Fruit fly (Drosophila melanogaster) whole organism, embryonic: ENCODE data around the gene CG3149.

Experiments
- Abd-B ChIP-seq: fragments of 200-800 bp; sonication (Bioruptor generic); optimal IDR thresholded peaks from 2 replicates; lab custom pipeline; 2018; ENCODE audit warnings: missing biosample characterization, mild to moderate bottlenecking, missing genetic modification characterization, moderate library complexity
- BEAF-32 ChIP-seq: fragments of 200-800 bp; sonication (Bioruptor generic); optimal IDR thresholded peaks from 3 replicates; lab custom pipeline; 2017; ENCODE audit warnings: missing biosample characterization, missing genetic modification characterization, mild to moderate bottlenecking, moderate library complexity, missing genetic modification reagents
- CG12299 ChIP-seq: fragments of 200-800 bp; sonication (Bioruptor generic); optimal IDR thresholded peaks from 2 replicates; lab custom pipeline; 2018; ENCODE audit warnings: missing biosample characterization, mild to moderate bottlenecking, missing genetic modification characterization
- CG13424 ChIP-seq: fragments of 200-800 bp; sonication (Bioruptor generic); optimal IDR thresholded peaks from 2 replicates; lab custom pipeline; 2019; ENCODE audit warnings: missing biosample characterization, mild to moderate bottlenecking, missing genetic modification characterization, moderate library complexity
- CG1647 ChIP-seq: fragments of 200-800 bp; sonication (Bioruptor generic); optimal IDR thresholded peaks from 3 replicates; lab custom pipeline; 2016; ENCODE audit warnings: missing biosample characterization, missing genetic modification characterization
- CG16815 ChIP-seq: fragments of 200-800 bp; sonication (Bioruptor generic); optimal IDR thresholded peaks from 3 replicates; lab custom pipeline; 2017; ENCODE audit warnings: missing biosample characterization, mild to moderate bottlenecking, missing genetic modification characterization
- CG17361 ChIP-seq: fragments of 200-800 bp; sonication (Bioruptor generic); IDR thresholded peaks from 3 replicates; pipeline ENCODE4 v1.3.6; 2022; ENCODE audit warnings: missing biosample characterization, missing genetic modification characterization
- CG34376 ChIP-seq: fragments of 200-800 bp; sonication (Bioruptor generic); optimal IDR thresholded peaks from 2 replicates; lab custom pipeline; 2018; ENCODE audit warnings: missing biosample characterization, mild to moderate bottlenecking, missing genetic modification characterization
- CG3847 ChIP-seq: fragments of 200-800 bp; sonication (Bioruptor generic); IDR thresholded peaks from 2 replicates; pipeline ENCODE4 v1.3.6; 2022; ENCODE audit warnings: missing biosample characterization, missing genetic modification characterization
- CG8359 ChIP-seq: fragments of 200-800 bp; sonication (Bioruptor generic); optimal IDR thresholded peaks from 2 replicates; lab custom pipeline; 2017; ENCODE audit warnings: missing biosample characterization, mild to moderate bottlenecking, missing genetic modification characterization, borderline replicate concordance
- CG8765 ChIP-seq: fragments of 200-800 bp; sonication (Bioruptor generic); IDR thresholded peaks from 2 replicates; pipeline ENCODE4 v1.3.6; 2022; ENCODE audit warnings: missing biosample characterization, missing genetic modification characterization
- D19B ChIP-seq: fragments of 200-800 bp; sonication (Bioruptor generic); optimal IDR thresholded peaks from 2 replicates; lab custom pipeline; 2017; ENCODE audit warnings: missing biosample characterization, mild to moderate bottlenecking, missing genetic modification characterization
- Dbx ChIP-seq: fragments of 200-800 bp; sonication (Bioruptor generic); IDR thresholded peaks from 3 replicates; pipeline ENCODE4 v1.3.6; 2022; ENCODE audit warnings: missing biosample characterization, missing genetic modification characterization
- Dek ChIP-seq: fragments of 200-800 bp; sonication (Bioruptor generic); optimal IDR thresholded peaks from 3 replicates; lab custom pipeline; 2019; ENCODE audit warnings: missing biosample characterization, mild to moderate bottlenecking, missing genetic modification characterization, moderate library complexity
- Dll ChIP-seq: fragments of 200-800 bp; sonication (Bioruptor generic); IDR thresholded peaks from 4 replicates; pipeline ENCODE4 v1.3.6; 2022; ENCODE audit warnings: missing biosample characterization, missing genetic modification characterization; ENCODE audit not compliant: partially characterized antibody
- E2f1 ChIP-seq: fragments of 200-800 bp; sonication (Bioruptor generic); IDR thresholded peaks from 2 replicates; pipeline ENCODE4 v1.3.6; 2022; ENCODE audit warnings: missing biosample characterization, missing genetic modification characterization
- Eip74EF ChIP-seq, 2 experiments: fragments of 200-800 bp in 1 of 2; fragments of >200 bp in 1 of 2; sonication (Bioruptor generic) in 1 of 2; optimal IDR thresholded peaks; 2 replicates each; lab custom pipeline; 2017 to 2019; ENCODE audit warnings: missing biosample characterization in 2 of 2, missing genetic modification characterization in 2 of 2, mild to moderate bottlenecking in 1 of 2, moderate library complexity in 1 of 2
- Fer1 ChIP-seq: fragments of 200-800 bp; sonication (Bioruptor generic); optimal IDR thresholded peaks from 2 replicates; lab custom pipeline; 2017; ENCODE audit warnings: missing biosample characterization, mild to moderate bottlenecking, missing genetic modification characterization
- Fer3 ChIP-seq: fragments of 200-800 bp; sonication (Bioruptor generic); optimal IDR thresholded peaks from 2 replicates; lab custom pipeline; 2018; ENCODE audit warnings: missing biosample characterization, mild to moderate bottlenecking, missing genetic modification characterization, moderate library complexity
- Gug ChIP-seq: fragments of 200-800 bp; sonication (Bioruptor generic); IDR thresholded peaks from 4 replicates; pipeline ENCODE4 v1.3.6; 2022; ENCODE audit warnings: missing biosample characterization, missing genetic modification characterization
- Hr39 ChIP-seq: fragments of >200 bp; optimal IDR thresholded peaks from 2 replicates; lab custom pipeline; 2017
- Hr51 ChIP-seq, 2 experiments: fragments of 200-800 bp; sonication (Bioruptor generic); optimal IDR thresholded peaks; 2 replicates in 1 of 2; 3 replicates in 1 of 2; lab custom pipeline; 2016 to 2018; ENCODE audit warnings: missing biosample characterization in 2 of 2, missing genetic modification characterization in 2 of 2, mild to moderate bottlenecking in 1 of 2, moderate library complexity in 1 of 2
- Jarid2 ChIP-seq: fragments of 200-800 bp; sonication (Bioruptor generic); optimal IDR thresholded peaks from 3 replicates; lab custom pipeline; 2017; ENCODE audit warnings: mild to moderate bottlenecking, missing biosample characterization, missing genetic modification reagents, missing genetic modification characterization
- Kr ChIP-seq: fragments of 200-800 bp; sonication (Bioruptor generic); optimal IDR thresholded peaks from 2 replicates; lab custom pipeline; 2017; ENCODE audit warnings: missing biosample characterization, mild to moderate bottlenecking, missing genetic modification characterization
- NFAT ChIP-seq: fragments of 200-800 bp; sonication (Bioruptor generic); IDR thresholded peaks from 2 replicates; pipeline ENCODE4 v1.3.6; 2022; ENCODE audit warnings: missing biosample characterization, missing genetic modification characterization
- Nf-YB ChIP-seq: fragments of 200-800 bp; sonication (Bioruptor generic); optimal IDR thresholded peaks from 3 replicates; lab custom pipeline; 2019; ENCODE audit warnings: missing biosample characterization, mild to moderate bottlenecking, missing genetic modification characterization, moderate library complexity
- Vsx1 ChIP-seq: fragments of 200-800 bp; sonication (Bioruptor generic); optimal IDR thresholded peaks from 2 replicates; lab custom pipeline; 2017; ENCODE audit warnings: missing biosample characterization, mild to moderate bottlenecking, missing genetic modification characterization, missing genetic modification reagents
- Xrp1 ChIP-seq: fragments of 200-800 bp; sonication (Bioruptor generic); IDR thresholded peaks from 2 replicates; pipeline ENCODE4 v1.3.6; 2022; ENCODE audit warnings: missing biosample characterization, missing genetic modification characterization
- ara ChIP-seq: fragments of 200-800 bp; sonication (Bioruptor generic); IDR thresholded peaks from 2 replicates; pipeline ENCODE4 v1.3.6; 2022; ENCODE audit warnings: missing biosample characterization, missing genetic modification characterization
- btn ChIP-seq: fragments of 200-800 bp; sonication (Bioruptor generic); optimal IDR thresholded peaks from 2 replicates; lab custom pipeline; 2016; ENCODE audit warnings: missing biosample characterization, missing genetic modification characterization
- cato ChIP-seq: fragments of 200-800 bp; sonication (Bioruptor generic); optimal IDR thresholded peaks from 2 replicates; lab custom pipeline; 2016; ENCODE audit warnings: missing biosample characterization, missing genetic modification characterization, borderline replicate concordance
- ci ChIP-seq: fragments of 200-800 bp; sonication (Bioruptor generic); IDR thresholded peaks from 3 replicates; pipeline ENCODE4 v1.3.6; 2022; ENCODE audit warnings: missing biosample characterization, missing genetic modification characterization
- dan ChIP-seq: fragments of 200-800 bp; sonication (Bioruptor generic); IDR thresholded peaks from 2 replicates; pipeline ENCODE4 v1.3.6; 2022; ENCODE audit warnings: missing biosample characterization, missing genetic modification characterization
- dm ChIP-seq: fragments of 200-800 bp; sonication (Bioruptor generic); optimal IDR thresholded peaks from 3 replicates; lab custom pipeline; 2016; ENCODE audit warnings: missing biosample characterization, missing genetic modification characterization
- eve ChIP-seq, 2 experiments: fragments of >200 bp; optimal IDR thresholded peaks; 2 replicates each; lab custom pipeline; 2017; ENCODE audit warnings: missing biosample characterization in 2 of 2, missing genetic modification characterization in 2 of 2
- fd96Cb ChIP-seq: fragments of 200-800 bp; sonication (Bioruptor generic); optimal IDR thresholded peaks from 2 replicates; lab custom pipeline; 2018; ENCODE audit warnings: missing biosample characterization, mild to moderate bottlenecking, missing genetic modification characterization, moderate library complexity
- ind ChIP-seq: fragments of 200-800 bp; sonication (Bioruptor generic); optimal IDR thresholded peaks from 3 replicates; lab custom pipeline; 2016; ENCODE audit warnings: missing biosample characterization, missing genetic modification characterization
- insv ChIP-seq, 2 experiments: fragments of 200-800 bp; sonication (Bioruptor generic); optimal IDR thresholded peaks; 3 replicates each; lab custom pipeline; 2016 to 2018; ENCODE audit warnings: missing biosample characterization in 2 of 2, missing genetic modification characterization in 2 of 2
- klu ChIP-seq: fragments of 200-800 bp; sonication (Bioruptor generic); IDR thresholded peaks from 2 replicates; pipeline ENCODE4 v1.3.6; 2022; ENCODE audit warnings: missing biosample characterization, missing genetic modification characterization
- knrl ChIP-seq: fragments of 200-800 bp; sonication (Bioruptor generic); IDR thresholded peaks from 3 replicates; pipeline ENCODE4 v1.3.6; 2022; ENCODE audit warnings: missing biosample characterization, missing genetic modification characterization; ENCODE audit not compliant: partially characterized antibody
- mld ChIP-seq: fragments of 200-800 bp; sonication (Bioruptor generic); IDR thresholded peaks from 3 replicates; pipeline ENCODE4 v1.3.6; 2022; ENCODE audit warnings: missing biosample characterization, missing genetic modification characterization; ENCODE audit not compliant: partially characterized antibody
- nmo ChIP-seq: fragments of 200-800 bp; sonication (Bioruptor generic); optimal IDR thresholded peaks from 2 replicates; lab custom pipeline; 2018; ENCODE audit warnings: missing biosample characterization, mild to moderate bottlenecking, missing genetic modification characterization, moderate library complexity
- pho ChIP-seq: fragments of 200-800 bp; sonication (Bioruptor generic); optimal IDR thresholded peaks from 2 replicates; lab custom pipeline; 2016; ENCODE audit warnings: missing biosample characterization, missing genetic modification characterization
- phol ChIP-seq: fragments of 200-800 bp; sonication (Bioruptor generic); optimal IDR thresholded peaks from 3 replicates; lab custom pipeline; 2018; ENCODE audit warnings: missing biosample characterization, mild to moderate bottlenecking, missing genetic modification characterization, moderate library complexity
- tio ChIP-seq: fragments of 200-800 bp; sonication (Bioruptor generic); optimal IDR thresholded peaks from 2 replicates; lab custom pipeline; 2017; ENCODE audit warnings: missing biosample characterization, missing genetic modification characterization, inconsistent platforms
- twi ChIP-seq: fragments of 200-800 bp; optimal IDR thresholded peaks from 2 replicates; lab custom pipeline; 2019; ENCODE audit warnings: missing biosample characterization, mild to moderate bottlenecking, missing genetic modification characterization, moderate library complexity
- vfl ChIP-seq: fragments of 200-800 bp; sonication (Bioruptor generic); optimal IDR thresholded peaks from 2 replicates; lab custom pipeline; 2016; ENCODE audit warnings: missing biosample characterization, missing genetic modification characterization
- vnd ChIP-seq: fragments of 200-800 bp; sonication (Bioruptor generic); IDR thresholded peaks from 3 replicates; pipeline ENCODE4 v1.3.6; 2022; ENCODE audit warnings: missing biosample characterization, missing genetic modification characterization; ENCODE audit not compliant: partially characterized antibody
- zen ChIP-seq: fragments of 200-800 bp; sonication (Bioruptor generic); optimal IDR thresholded peaks from 3 replicates; lab custom pipeline; 2018; ENCODE audit warnings: missing biosample characterization, mild to moderate bottlenecking, missing genetic modification characterization, moderate library complexity

CG3149 gene

dm6 chrX:5737676-5738220, 42.7 kb upstream of the CG3149 start, which contains the start of gene Snx27 (continued):
- TF ChIP-seq CG17361 (0 out of 3 replicates have a peak, but pooled peaks have one; percentile 15), D19B (GFP tag; lab: Kevin White, UChicago) (no peak), CG13424 (tag; lab: Kevin White, UChicago) (no peak), Nf-YB (GFP tag; lab: Kevin White, UChicago) (peak; percentile 4), CG34376 (GFP tag; lab: Kevin White, UChicago) (peak; percentile 15), CG8359 (GFP tag; lab: Kevin White, UChicago) (no peak), CG12299 (tag; lab: Kevin White, UChicago) (no peak), klu (peak; percentile 11), vnd (peak; percentile 99), tio (GFP tag; lab: Kevin White, UChicago) (no peak), CG3847 (GFP tag; lab: Robert Waterston, UW) (peak; percentile 87), E2f1 (GFP tag; lab: Robert Waterston, UW) (0 out of 2 replicates have a peak, but pooled peaks have one; percentile 27), Hr39 (no peak), Hr51 (GFP tag; optimal IDR thresholded peaks at IDR 0.05; lab: Kevin White, UChicago) (peak in 1 of 2 experiments; percentile 50), mld (GFP tag; lab: Robert Waterston, UW) (peak; percentile 99), vfl (GFP tag; lab: Kevin White, UChicago) (peak; percentile 48), Gug (GFP tag; lab: Robert Waterston, UW) (peak; percentile 58; the same call in 1 of the 4 replicates), Kr (GFP tag; lab: Kevin White, UChicago) (no peak), Fer1 (GFP tag; lab: Kevin White, UChicago) (peak; percentile 50), insv (GFP tag; optimal IDR thresholded peaks at IDR 0.05; lab: Kevin White, UChicago) (peak in 1 of 2 experiments; percentile 3), ara (GFP tag; lab: Robert Waterston, UW) (no peak), cato (GFP tag; lab: Kevin White, UChicago) (no peak), fd96Cb (no peak), Dbx (GFP tag; lab: Robert Waterston, UW) (peak; percentile 84), eve (GFP tag; optimal IDR thresholded peaks at IDR 0.05; lab: Kevin White, UChicago) (no peak), ind (peak; percentile 4), Vsx1 (GFP tag; lab: Kevin White, UChicago) (peak; percentile 14), pho (peak; percentile 73), Jarid2 (GFP tag; lab: Kevin White, UChicago) (peak; percentile 78), Eip74EF (GFP tag; optimal IDR thresholded peaks at IDR 0.05; lab: Kevin White, UChicago) (peak in 1 of 2 experiments; percentile 23), BEAF-32 (peak; percentile 100), CG16815 (GFP tag; lab: Kevin White, UChicago) (no peak), CG1647 (GFP tag; lab: Kevin White, UChicago) (peak; percentile 60), knrl (GFP tag; lab: Robert Waterston, UW) (peak; percentile 99), CG8765 (GFP tag; lab: Robert Waterston, UW) (no peak), dan (GFP tag; lab: Robert Waterston, UW) (no peak), NFAT (peak; percentile 52; the same call in 1 of the 2 replicates), ci (GFP tag; lab: Robert Waterston, UW) (peak; percentile 70), Xrp1 (GFP tag; lab: Robert Waterston, UW) (0 out of 2 replicates have a peak, but pooled peaks have one; percentile 24), Dll (GFP tag; lab: Robert Waterston, UW) (peak; percentile 99), Abd-B (GFP tag; lab: Kevin White, UChicago) (no peak), btn (GFP tag; lab: Kevin White, UChicago) (no peak), phol (peak; percentile 64), dm (peak; percentile 37), Dek (tag; lab: Kevin White, UChicago) (peak; percentile 47), nmo (peak; percentile 65), Fer3 (peak; percentile 9), zen (tag; lab: Kevin White, UChicago) (peak; percentile 14), twi (tag; lab: Kevin White, UChicago) (no peak)
